Fruit fly (Drosophila melanogaster) whole organism, embryonic: ENCODE results near the gene Mec2.

Experiments
- Antp ChIP-seq: fragments of 200-800 bp; sonication (Bioruptor generic); optimal IDR thresholded peaks from 3 replicates; lab custom pipeline; 2016; ENCODE audit warnings: missing biosample characterization, missing genetic modification characterization
- Atf-2 ChIP-seq: fragments of 200-800 bp; sonication (Bioruptor generic); optimal IDR thresholded peaks from 2 replicates; lab custom pipeline; 2016; ENCODE audit warnings: missing biosample characterization, missing genetic modification characterization
- Blimp-1 ChIP-seq: fragments of 200-800 bp; sonication (Bioruptor generic); optimal IDR thresholded peaks from 3 replicates; lab custom pipeline; 2018; ENCODE audit warnings: missing biosample characterization, missing genetic modification characterization, mild to moderate bottlenecking, moderate library complexity, missing genetic modification reagents
- CG1024 ChIP-seq: fragments of 200-800 bp; sonication (Bioruptor generic); IDR thresholded peaks from 2 replicates; pipeline ENCODE4 v1.3.6; 2022; ENCODE audit warnings: missing biosample characterization, missing genetic modification characterization
- CG10565 ChIP-seq: fragments of 200-800 bp; sonication (Bioruptor generic); optimal IDR thresholded peaks from 3 replicates; lab custom pipeline; 2016; ENCODE audit warnings: missing biosample characterization, mild to moderate bottlenecking, missing genetic modification characterization
- CG11247 ChIP-seq: fragments of 200-800 bp; sonication (Bioruptor generic); IDR thresholded peaks from 2 replicates; pipeline ENCODE4 v1.3.6; 2022; ENCODE audit warnings: missing biosample characterization, missing genetic modification characterization
- CG11504 ChIP-seq: fragments of 200-800 bp; sonication (Bioruptor generic); optimal IDR thresholded peaks from 3 replicates; lab custom pipeline; 2019; ENCODE audit warnings: missing biosample characterization, mild to moderate bottlenecking, missing genetic modification characterization, moderate library complexity
- CG11695 ChIP-seq: fragments of 200-800 bp; sonication (Bioruptor generic); IDR thresholded peaks from 3 replicates; pipeline ENCODE4 v1.3.6; 2022; ENCODE audit warnings: missing biosample characterization, missing genetic modification characterization
- CG13775 ChIP-seq: fragments of 200-800 bp; sonication (Bioruptor generic); optimal IDR thresholded peaks from 3 replicates; lab custom pipeline; 2017; ENCODE audit warnings: missing biosample characterization, mild to moderate bottlenecking, missing genetic modification characterization
- CG15269 ChIP-seq: fragments of 200-800 bp; sonication (Bioruptor generic); optimal IDR thresholded peaks from 2 replicates; lab custom pipeline; 2018; ENCODE audit warnings: missing biosample characterization, mild to moderate bottlenecking, missing genetic modification characterization, moderate library complexity
- CG16813 ChIP-seq: fragments of 200-800 bp; sonication (Bioruptor generic); IDR thresholded peaks from 3 replicates; pipeline ENCODE4 v1.3.6; 2022; ENCODE audit warnings: missing biosample characterization, missing genetic modification characterization; ENCODE audit not compliant: partially characterized antibody
- CG16863 ChIP-seq: fragments of 200-800 bp; sonication (Bioruptor generic); optimal IDR thresholded peaks from 3 replicates; lab custom pipeline; 2016; ENCODE audit warnings: missing biosample characterization, missing genetic modification characterization
- CG31224 ChIP-seq: fragments of 200-800 bp; sonication (Bioruptor generic); IDR thresholded peaks from 2 replicates; pipeline ENCODE4 v1.3.6; 2022; ENCODE audit warnings: missing biosample characterization, missing genetic modification characterization
- CG31441 ChIP-seq: fragments of 200-800 bp; sonication (Bioruptor generic); IDR thresholded peaks from 2 replicates; pipeline ENCODE4 v1.3.6; 2022; ENCODE audit warnings: missing biosample characterization, missing genetic modification characterization
- CG32532 ChIP-seq: fragments of 200-800 bp; sonication (Bioruptor generic); IDR thresholded peaks from 2 replicates; pipeline ENCODE4 v1.3.6; 2022; ENCODE audit warnings: missing biosample characterization, missing genetic modification characterization
- CG32767 ChIP-seq: fragments of 200-800 bp; sonication (Bioruptor generic); IDR thresholded peaks from 2 replicates; pipeline ENCODE4 v1.3.6; 2022; ENCODE audit warnings: missing biosample characterization, missing genetic modification characterization
- CG33557 ChIP-seq: fragments of 200-800 bp; sonication (Bioruptor generic); optimal IDR thresholded peaks from 2 replicates; lab custom pipeline; 2019; ENCODE audit warnings: missing biosample characterization, mild to moderate bottlenecking, missing genetic modification characterization, moderate library complexity
- CG4617 ChIP-seq: fragments of 200-800 bp; sonication (Bioruptor generic); optimal IDR thresholded peaks from 3 replicates; lab custom pipeline; 2016; ENCODE audit warnings: missing biosample characterization, missing genetic modification characterization, borderline replicate concordance
- CG4730 ChIP-seq: fragments of 200-800 bp; sonication (Bioruptor generic); IDR thresholded peaks from 2 replicates; pipeline ENCODE4 v1.3.6; 2022; ENCODE audit warnings: missing biosample characterization, missing genetic modification characterization
- CG6654 ChIP-seq: fragments of 200-800 bp; sonication (Bioruptor generic); optimal IDR thresholded peaks from 2 replicates; lab custom pipeline; 2017; ENCODE audit warnings: missing biosample characterization, mild to moderate bottlenecking, missing genetic modification characterization
- CG7357 ChIP-seq: fragments of 200-800 bp; sonication (Bioruptor generic); IDR thresholded peaks from 3 replicates; pipeline ENCODE4 v1.3.6; 2022; ENCODE audit warnings: missing biosample characterization, missing genetic modification characterization
- CG9932 ChIP-seq: fragments of 200-800 bp; sonication (Bioruptor generic); IDR thresholded peaks from 2 replicates; pipeline ENCODE4 v1.3.6; 2022; ENCODE audit warnings: missing biosample characterization, missing genetic modification characterization
- Dbx ChIP-seq: fragments of 200-800 bp; sonication (Bioruptor generic); IDR thresholded peaks from 3 replicates; pipeline ENCODE4 v1.3.6; 2022; ENCODE audit warnings: missing biosample characterization, missing genetic modification characterization
- E2f1 ChIP-seq: fragments of 200-800 bp; sonication (Bioruptor generic); IDR thresholded peaks from 2 replicates; pipeline ENCODE4 v1.3.6; 2022; ENCODE audit warnings: missing biosample characterization, missing genetic modification characterization
- Hr3 ChIP-seq: fragments of 200-800 bp; sonication (Bioruptor generic); optimal IDR thresholded peaks from 3 replicates; lab custom pipeline; 2016; ENCODE audit warnings: missing biosample characterization, missing genetic modification characterization
- Hr78 ChIP-seq, 2 experiments: fragments of 200-800 bp in 1 of 2; fragments of >200 bp in 1 of 2; sonication (Bioruptor generic) in 1 of 2; optimal IDR thresholded peaks; 2 replicates each; lab custom pipeline; 2017 to 2019; ENCODE audit warnings: missing biosample characterization in 2 of 2, missing genetic modification characterization in 2 of 2, mild to moderate bottlenecking in 1 of 2, moderate library complexity in 1 of 2
- MESR4 ChIP-seq: fragments of 200-800 bp; sonication (Bioruptor generic); optimal IDR thresholded peaks from 2 replicates; lab custom pipeline; 2018; ENCODE audit warnings: missing biosample characterization, mild to moderate bottlenecking, missing genetic modification characterization, moderate library complexity
- NC2α ChIP-seq: fragments of 200-800 bp; sonication (Bioruptor generic); optimal IDR thresholded peaks from 2 replicates; lab custom pipeline; 2016; ENCODE audit warnings: missing biosample characterization, missing genetic modification characterization
- Oli ChIP-seq: fragments of 200-800 bp; sonication (Bioruptor generic); optimal IDR thresholded peaks from 2 replicates; lab custom pipeline; 2018; ENCODE audit warnings: missing biosample characterization, mild to moderate bottlenecking, missing genetic modification characterization, moderate library complexity
- Ptx1 ChIP-seq: fragments of 200-800 bp; sonication (Bioruptor generic); IDR thresholded peaks from 2 replicates; pipeline ENCODE4 v1.3.6; 2022; ENCODE audit warnings: missing biosample characterization, missing genetic modification characterization
- Rx ChIP-seq: fragments of 200-800 bp; sonication (Bioruptor generic); IDR thresholded peaks from 2 replicates; pipeline ENCODE4 v1.3.6; 2022; ENCODE audit warnings: missing biosample characterization, missing genetic modification characterization
- Sox102F ChIP-seq: fragments of 200-800 bp; sonication (Bioruptor generic); optimal IDR thresholded peaks from 2 replicates; lab custom pipeline; 2018; ENCODE audit warnings: missing biosample characterization, mild to moderate bottlenecking, missing genetic modification characterization, moderate library complexity
- Trl ChIP-seq, 3 experiments: fragments of >200 bp in 2 of 3; fragments of 200-800 bp in 1 of 3; sonication (Bioruptor generic) in 1 of 3; optimal IDR thresholded peaks; 2 replicates in 1 of 3; 3 replicates in 2 of 3; lab custom pipeline; 2016 to 2017; ENCODE audit warnings: missing biosample characterization in 1 of 3, missing genetic modification characterization in 1 of 3
- Usf ChIP-seq: fragments of 200-800 bp; sonication (Bioruptor generic); optimal IDR thresholded peaks from 2 replicates; lab custom pipeline; 2017; ENCODE audit warnings: missing genotype, missing biosample characterization, missing genetic modification characterization
- ac ChIP-seq: fragments of 200-800 bp; sonication (Bioruptor generic); optimal IDR thresholded peaks from 3 replicates; lab custom pipeline; 2017; ENCODE audit warnings: missing biosample characterization, mild to moderate bottlenecking, missing genetic modification characterization
- btn ChIP-seq: fragments of 200-800 bp; sonication (Bioruptor generic); optimal IDR thresholded peaks from 2 replicates; lab custom pipeline; 2016; ENCODE audit warnings: missing biosample characterization, missing genetic modification characterization
- crc ChIP-seq: fragments of 200-800 bp; sonication (Bioruptor generic); optimal IDR thresholded peaks from 2 replicates; lab custom pipeline; 2016; ENCODE audit warnings: missing biosample characterization, missing genetic modification characterization
- dimm ChIP-seq: fragments of 200-800 bp; sonication (Bioruptor generic); IDR thresholded peaks from 2 replicates; pipeline ENCODE4 v1.3.6; 2022; ENCODE audit warnings: missing biosample characterization, missing genetic modification characterization
- en ChIP-seq: fragments of 200-800 bp; sonication (Bioruptor generic); optimal IDR thresholded peaks from 2 replicates; lab custom pipeline; 2016; ENCODE audit warnings: missing biosample characterization, missing genetic modification characterization
- gce ChIP-seq: fragments of 200-800 bp; sonication (Bioruptor generic); IDR thresholded peaks from 3 replicates; pipeline ENCODE4 v1.3.6; 2022; ENCODE audit warnings: missing biosample characterization, missing genetic modification characterization
- jumu ChIP-seq: fragments of 200-800 bp; sonication (Bioruptor generic); optimal IDR thresholded peaks from 3 replicates; lab custom pipeline; 2016; ENCODE audit warnings: missing biosample characterization, missing genetic modification characterization
- lbe ChIP-seq: fragments of 200-800 bp; sonication (Bioruptor generic); optimal IDR thresholded peaks from 2 replicates; lab custom pipeline; 2016; ENCODE audit warnings: missing biosample characterization, mild to moderate bottlenecking, missing genetic modification characterization
- lola ChIP-seq, 3 experiments: fragments of >200 bp in 2 of 3; fragments of 200-800 bp in 1 of 3; sonication (Bioruptor generic) in 1 of 3; optimal IDR thresholded peaks; 2 replicates each; lab custom pipeline; 2017 to 2019; ENCODE audit warnings: missing biosample characterization in 3 of 3, missing genetic modification characterization in 3 of 3, mild to moderate bottlenecking in 1 of 3, moderate library complexity in 1 of 3
- mld ChIP-seq: fragments of 200-800 bp; sonication (Bioruptor generic); IDR thresholded peaks from 3 replicates; pipeline ENCODE4 v1.3.6; 2022; ENCODE audit warnings: missing biosample characterization, missing genetic modification characterization; ENCODE audit not compliant: partially characterized antibody
- otp ChIP-seq: fragments of 200-800 bp; sonication (Bioruptor generic); IDR thresholded peaks from 3 replicates; pipeline ENCODE4, ENCODE4 v1.3.6; 2022; ENCODE audit warnings: missing biosample characterization, missing genetic modification characterization
- sens ChIP-seq: fragments of 200-800 bp; sonication (Bioruptor generic); peaks from one replicate; lab custom pipeline; 2016; ENCODE audit warnings: missing biosample characterization, missing genetic modification characterization
- slp2 ChIP-seq: fragments of 200-800 bp; sonication (Bioruptor generic); optimal IDR thresholded peaks from 2 replicates; lab custom pipeline; 2016; ENCODE audit warnings: missing biosample characterization, missing genetic modification characterization
- sr ChIP-seq: fragments of 200-800 bp; sonication (Bioruptor generic); IDR thresholded peaks from 3 replicates; pipeline ENCODE4 v1.3.6; 2022; ENCODE audit warnings: missing biosample characterization, missing genetic modification characterization
- tna ChIP-seq: fragments of 200-800 bp; sonication (Bioruptor generic); IDR thresholded peaks from 2 replicates; pipeline ENCODE4 v1.3.6; 2022; ENCODE audit warnings: missing biosample characterization, missing genetic modification characterization; ENCODE audit not compliant: partially characterized antibody
- trem ChIP-seq: fragments of 200-800 bp; optimal IDR thresholded peaks from 3 replicates; lab custom pipeline; 2019; ENCODE audit warnings: missing biosample characterization, mild to moderate bottlenecking, missing genetic modification characterization, moderate library complexity
- wdn ChIP-seq: fragments of 200-800 bp; sonication (Bioruptor generic); IDR thresholded peaks from 2 replicates; pipeline ENCODE4 v1.3.6; 2022; ENCODE audit warnings: missing biosample characterization, missing genetic modification characterization
- zfh1 ChIP-seq: fragments of 200-800 bp; sonication (Bioruptor generic); IDR thresholded peaks from 3 replicates; pipeline ENCODE4 v1.3.6; 2022; ENCODE audit warnings: missing biosample characterization, missing genetic modification characterization

Mec2 gene

DNA sequence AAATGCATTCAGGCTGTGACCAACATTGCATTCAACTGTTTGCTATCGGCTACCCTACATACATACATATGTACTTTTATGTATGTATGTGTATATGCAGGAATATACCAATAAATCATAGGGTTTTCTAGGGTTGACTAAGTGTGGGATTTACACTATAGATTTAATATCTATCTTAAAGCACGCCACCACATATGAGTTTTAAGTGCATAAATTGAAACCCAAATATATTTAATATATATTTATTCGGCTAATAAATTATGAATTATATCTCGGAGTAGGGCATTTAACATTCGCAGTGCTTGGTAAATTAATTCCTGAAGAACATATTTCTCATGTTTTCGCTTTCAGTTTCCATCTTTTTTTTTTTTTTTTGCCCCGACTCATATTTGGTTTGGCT is 27.9 kb upstream of the Mec2 start (continued):
- TF ChIP-seq CG16813 (GFP tag; lab: Robert Waterston, UW), result no peak
- peak; percentile 69 for TF ChIP-seq sens
- TF ChIP-seq wdn, result no peak
- no peak for TF ChIP-seq sr (GFP tag; lab: Robert Waterston, UW)
- TF ChIP-seq Hr78 (GFP tag; optimal IDR thresholded peaks at IDR 0.05; lab: Kevin White, UChicago), result no peak
- TF ChIP-seq CG31441 (GFP tag; lab: Robert Waterston, UW), result 0 out of 2 replicates have a peak, but pooled peaks have one; percentile 12
- TF ChIP-seq crc (GFP tag; lab: Kevin White, UChicago), result no peak
- peak; percentile 23 for TF ChIP-seq Hr3 (GFP tag; lab: Kevin White, UChicago)
- TF ChIP-seq Usf (GFP tag; lab: Kevin White, UChicago), result no peak
- TF ChIP-seq NC2α (GFP tag; lab: Kevin White, UChicago), result no peak
- no peak for TF ChIP-seq CG11695 (GFP tag; lab: Robert Waterston, UW)
- no peak for TF ChIP-seq CG31224
- TF ChIP-seq Atf-2 (GFP tag; lab: Kevin White, UChicago), result no peak
- TF ChIP-seq slp2 (GFP tag; lab: Kevin White, UChicago), result no peak
- no peak for TF ChIP-seq CG9932 (GFP tag; lab: Robert Waterston, UW)
- no peak for TF ChIP-seq CG10565 (GFP tag; lab: Kevin White, UChicago)
- TF ChIP-seq CG4617 (GFP tag; lab: Kevin White, UChicago), result no peak
- TF ChIP-seq btn (GFP tag; lab: Kevin White, UChicago), result no peak
- TF ChIP-seq Dbx (GFP tag; lab: Robert Waterston, UW), result no peak
- no peak for TF ChIP-seq MESR4 (GFP tag; lab: Kevin White, UChicago)
- TF ChIP-seq lola (GFP tag; optimal IDR thresholded peaks at IDR 0.05; lab: Kevin White, UChicago), result peak in 1 of 3 experiments; percentile 48
- TF ChIP-seq mld, result no peak
- TF ChIP-seq Sox102F, result peak; percentile 64
- no peak for TF ChIP-seq en (GFP tag; lab: Kevin White, UChicago)
- TF ChIP-seq CG11504, result peak; percentile 55
- TF ChIP-seq E2f1 (GFP tag; lab: Robert Waterston, UW), result no peak
- peak; percentile 42 for TF ChIP-seq Blimp-1 (GFP tag; lab: Kevin White, UChicago)
- no peak for TF ChIP-seq trem (tag; lab: Kevin White, UChicago)
- no peak for TF ChIP-seq Rx (GFP tag; lab: Robert Waterston, UW)
- TF ChIP-seq CG11247 (GFP tag; lab: Robert Waterston, UW), result no peak
- TF ChIP-seq CG13775 (GFP tag; lab: Kevin White, UChicago), result no peak
- TF ChIP-seq CG32532 (GFP tag; lab: Robert Waterston, UW), result no peak
- TF ChIP-seq gce (GFP tag; lab: Robert Waterston, UW), result no peak
- no peak for TF ChIP-seq tna
- TF ChIP-seq jumu (GFP tag; lab: Kevin White, UChicago), result no peak
- no peak for TF ChIP-seq zfh1
- TF ChIP-seq Antp (GFP tag; lab: Kevin White, UChicago), result no peak
- TF ChIP-seq Oli (tag; lab: Kevin White, UChicago), result peak; percentile 1
- no peak for TF ChIP-seq CG1024 (GFP tag; lab: Robert Waterston, UW)
- TF ChIP-seq CG7357 (GFP tag; lab: Robert Waterston, UW), result no peak
- TF ChIP-seq Ptx1, result no peak
- TF ChIP-seq CG15269 (tag; lab: Kevin White, UChicago), result no peak
- no peak for TF ChIP-seq CG6654 (GFP tag; lab: Kevin White, UChicago)
- no peak for TF ChIP-seq CG4730 (GFP tag; lab: Robert Waterston, UW)
- no peak for TF ChIP-seq otp
- no peak for TF ChIP-seq CG33557 (GFP tag; lab: Kevin White, UChicago)
- TF ChIP-seq Trl (optimal IDR thresholded peaks at IDR 0.05; lab: Kevin White, UChicago), result no peak
- no peak for TF ChIP-seq Trl (GFP tag; optimal IDR thresholded peaks at IDR 0.05; lab: Kevin White, UChicago)
- no peak for TF ChIP-seq CG16863 (GFP tag; lab: Kevin White, UChicago)
- no peak for TF ChIP-seq dimm (GFP tag; lab: Robert Waterston, UW)
- no peak for TF ChIP-seq ac (GFP tag; lab: Kevin White, UChicago)
- peak; percentile 38 for TF ChIP-seq lbe (GFP tag; lab: Kevin White, UChicago)
- no peak for TF ChIP-seq CG32767 (GFP tag; lab: Robert Waterston, UW)
